Worm (Caenorhabditis elegans) whole organism, midembryonic: ENCODE results near the gene str-172.

ENCODE experiments used
- T22C8.4 ChIP-seq: fragments of 200-800 bp; sonication (Bioruptor generic); IDR thresholded peaks from 2 replicates; pipeline ENCODE4 v1.3.6; 2022; ENCODE audit warnings: missing genetic modification characterization, missing compliant biosample characterization
- flt-1 ChIP-seq: fragments of 200-800 bp; sonication (Bioruptor generic); IDR thresholded peaks from 2 replicates; pipeline ENCODE4 v1.3.6; 2022; ENCODE audit warnings: missing genetic modification characterization, missing compliant biosample characterization
- med-1 ChIP-seq: sonication (generic microtip); optimal IDR thresholded peaks from 2 replicates; lab custom pipeline; 2017; ENCODE audit warnings: missing genetic modification characterization, mild to moderate bottlenecking, missing compliant biosample characterization, antibody characterized with exemption, missing genetic modification reagents; ENCODE audit not compliant: insufficient read depth
- tab-1 ChIP-seq: fragments of 200-800 bp; sonication (Bioruptor generic); IDR thresholded peaks from 2 replicates; pipeline ENCODE4 v1.3.6; 2022; ENCODE audit warnings: missing genetic modification characterization, missing compliant biosample characterization
- ztf-29 ChIP-seq: fragments of 200-800 bp; sonication (Bioruptor generic); IDR thresholded peaks from 2 replicates; pipeline ENCODE4 v1.3.6; 2022; ENCODE audit warnings: missing genetic modification reagents, missing genetic modification characterization, missing compliant biosample characterization

DNA sequence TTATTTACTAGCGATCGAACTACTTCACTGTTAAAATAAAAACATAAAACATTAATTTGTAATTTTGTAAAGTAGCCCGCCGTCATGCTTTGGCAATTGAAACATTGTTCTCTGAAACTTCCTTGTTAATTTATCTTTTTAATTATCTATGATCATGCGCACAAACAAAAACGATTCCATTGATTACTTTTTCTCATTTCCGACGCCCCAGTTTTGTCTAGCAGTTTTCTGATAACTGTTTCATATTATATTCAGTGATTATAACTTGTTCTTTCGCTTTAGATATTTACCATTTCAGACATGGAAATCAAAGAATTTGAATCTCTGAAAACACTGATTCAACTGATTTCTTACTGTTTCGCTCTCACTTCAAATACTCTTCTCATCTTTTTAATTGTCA is 9.6 kb upstream of the str-172 start, which contains the start of gene str-170:
- TF ChIP-seq tab-1 (GFP tag; lab: Robert Waterston, UW) (no peak), T22C8.4 (no peak), med-1 (GFP tag; lab: Kevin White, UChicago) (no peak), ztf-29 (GFP tag; lab: Robert Waterston, UW) (no peak), flt-1 (no peak)
